In genomic region chr4:505112-505619, dm6 we compare ENCODE assay signal across 2 fruit fly cellular contexts.
A peak's percentile ranks its signal among the peaks of the same experiment; 100 is the strongest.
TF ChIP-seq lines count a peak whose summit lies in the region.

No protein-coding gene starts in this region.

TF ChIP-seq in whole organism, embryonic, 481 proteins besides CTCF, POLR2A, EP300 and RAD21 (continued from another document):
- TF ChIP-seq Antp (GFP tag; optimal IDR thresholded peaks at IDR 0.05; lab: Kevin White, UChicago) (no peak), CG32532 (GFP tag; IDR thresholded peaks at IDR 0.05; lab: Robert Waterston, UW) (0 out of 2 replicates have a peak, but pooled peaks have one; percentile 37), Nf-YC (tag; optimal IDR thresholded peaks at IDR 0.05; lab: Kevin White, UChicago) (peak; percentile 96), ase (GFP tag; IDR thresholded peaks at IDR 0.05; lab: Robert Waterston, UW) (no peak), CG10543 (GFP tag; optimal IDR thresholded peaks at IDR 0.05; lab: Kevin White, UChicago) (peak; percentile 13), mirr (GFP tag; optimal IDR thresholded peaks at IDR 0.05; lab: Kevin White, UChicago) (peak; percentile 27), Jarid2 (GFP tag; optimal IDR thresholded peaks at IDR 0.05; lab: Kevin White, UChicago) (peak; percentile 29), Nf-YA (GFP tag; IDR thresholded peaks at IDR 0.05; lab: Robert Waterston, UW) (no peak), CG10321 (GFP tag; IDR thresholded peaks at IDR 0.05; lab: Robert Waterston, UW) (0 out of 2 replicates have a peak, but pooled peaks have one; percentile 12), ind (GFP tag; optimal IDR thresholded peaks at IDR 0.05; lab: Kevin White, UChicago) (no peak), CG7357 (GFP tag; IDR thresholded peaks at IDR 0.05; lab: Robert Waterston, UW) (peak; percentile 50; the same call in 1 of the 3 replicates), chinmo (GFP tag; IDR thresholded peaks at IDR 0.05; lab: Robert Waterston, UW; ENCODE audit: partially characterized antibody) (peak; percentile 72; the same call in 1 of the 4 replicates), NK7.1 (GFP tag; optimal IDR thresholded peaks at IDR 0.05; lab: Kevin White, UChicago) (no peak), CG33557 (GFP tag; optimal IDR thresholded peaks at IDR 0.05; lab: Kevin White, UChicago) (no peak), CG17359 (tag; optimal IDR thresholded peaks at IDR 0.05; lab: Kevin White, UChicago) (no peak), CG2199 (GFP tag; IDR thresholded peaks at IDR 0.05; lab: Robert Waterston, UW) (0 out of 3 replicates have a peak, but pooled peaks have one; percentile 64), Nf-YB (GFP tag; optimal IDR thresholded peaks at IDR 0.05; lab: Kevin White, UChicago) (peak; percentile 93), CG7556 (GFP tag; optimal IDR thresholded peaks at IDR 0.05; lab: Kevin White, UChicago) (no peak), Med (GFP tag; lab: Kevin White, UChicago) (peak; percentile 75), CG31388 (GFP tag; optimal IDR thresholded peaks at IDR 0.05; lab: Kevin White, UChicago) (no peak), CG15514 (GFP tag; optimal IDR thresholded peaks at IDR 0.05; lab: Kevin White, UChicago) (no peak), CG3995 (GFP tag; optimal IDR thresholded peaks at IDR 0.05; lab: Kevin White, UChicago) (no peak), CG11456 (GFP tag; IDR thresholded peaks at IDR 0.05; lab: Robert Waterston, UW) (no peak), TFAM (GFP tag; optimal IDR thresholded peaks at IDR 0.05; lab: Kevin White, UChicago) (no peak), bbx (GFP tag; IDR thresholded peaks at IDR 0.05; lab: Robert Waterston, UW; ENCODE audit: partially characterized antibody) (0 out of 2 replicates have a peak, but pooled peaks have one; percentile 14), mam (GFP tag; optimal IDR thresholded peaks at IDR 0.05; lab: Kevin White, UChicago) (no peak), CG11504 (tag; optimal IDR thresholded peaks at IDR 0.05; lab: Kevin White, UChicago) (peak; percentile 12), pnt (GFP tag; optimal IDR thresholded peaks at IDR 0.05; lab: Kevin White, UChicago) (no peak), CG42726 (GFP tag; IDR thresholded peaks at IDR 0.05; lab: Robert Waterston, UW; ENCODE audit: partially characterized antibody) (no peak), tll (GFP tag; optimal IDR thresholded peaks at IDR 0.05; lab: Kevin White, UChicago) (no peak), onecut (GFP tag; IDR thresholded peaks at IDR 0.05; lab: Robert Waterston, UW) (no peak), da (GFP tag; optimal IDR thresholded peaks at IDR 0.05; lab: Kevin White, UChicago) (no peak), zen (tag; optimal IDR thresholded peaks at IDR 0.05; lab: Kevin White, UChicago) (no peak), Awh (GFP tag; IDR thresholded peaks at IDR 0.05; lab: Robert Waterston, UW) (no peak), Trl (optimal IDR thresholded peaks at IDR 0.05; lab: Kevin White, UChicago) (peak; percentile 57 to 91), Trl (GFP tag; optimal IDR thresholded peaks at IDR 0.05; lab: Kevin White, UChicago) (no peak), CG1832 (GFP tag; optimal IDR thresholded peaks at IDR 0.05; lab: Kevin White, UChicago) (peak; percentile 13), jigr1 (GFP tag; IDR thresholded peaks at IDR 0.05; lab: Robert Waterston, UW) (no peak), Dbx (GFP tag; IDR thresholded peaks at IDR 0.05; lab: Robert Waterston, UW) (peak; percentile 59; the same call in 1 of the 3 replicates), CG30020 (tag; optimal IDR thresholded peaks at IDR 0.05; lab: Kevin White, UChicago) (no peak), Adf1 (GFP tag; IDR thresholded peaks at IDR 0.05; lab: Robert Waterston, UW) (peak; percentile 38; the same call in 1 of the 2 replicates), ro (GFP tag; IDR thresholded peaks at IDR 0.05; lab: Robert Waterston, UW) (no peak), MESR4 (GFP tag; optimal IDR thresholded peaks at IDR 0.05; lab: Kevin White, UChicago) (no peak), HmgZ (tag; optimal IDR thresholded peaks at IDR 0.05; lab: Kevin White, UChicago) (no peak), gsb (GFP tag; IDR thresholded peaks at IDR 0.05; lab: Robert Waterston, UW) (no peak), CG14667 (GFP tag; IDR thresholded peaks at IDR 0.05; lab: Robert Waterston, UW) (no peak), abd-A (tag; optimal IDR thresholded peaks at IDR 0.05; lab: Kevin White, UChicago) (peak; percentile 76), E2f1 (GFP tag; IDR thresholded peaks at IDR 0.05; lab: Robert Waterston, UW) (no peak), sd (tag; optimal IDR thresholded peaks at IDR 0.05; lab: Kevin White, UChicago) (peak; percentile 18), seq (GFP tag; IDR thresholded peaks at IDR 0.05; lab: Robert Waterston, UW) (0 out of 2 replicates have a peak, but pooled peaks have one; percentile 9), Deaf1 (tag; optimal IDR thresholded peaks at IDR 0.05; lab: Kevin White, UChicago) (peak; percentile 79), CG10267 (tag; optimal IDR thresholded peaks at IDR 0.05; lab: Kevin White, UChicago) (no peak), crol (GFP tag; IDR thresholded peaks at IDR 0.05; lab: Robert Waterston, UW) (peak; percentile 77), HmgD (GFP tag; optimal IDR thresholded peaks at IDR 0.05; lab: Kevin White, UChicago) (no peak), pfk (GFP tag; optimal IDR thresholded peaks at IDR 0.05; lab: Kevin White, UChicago) (peak; percentile 79), ATbp (GFP tag; optimal IDR thresholded peaks at IDR 0.05; lab: Kevin White, UChicago) (no peak)

TF ChIP-seq in whole organism, prepupa, 60 proteins besides CTCF, POLR2A, EP300 and RAD21 (continued from another document):
- TF ChIP-seq Smox (GFP tag; optimal IDR thresholded peaks at IDR 0.05; lab: Kevin White, UChicago) = no peak
- TF ChIP-seq CG8632 (GFP tag; optimal IDR thresholded peaks at IDR 0.05; lab: Kevin White, UChicago) = no peak
- no peak for TF ChIP-seq CG11294 (GFP tag; IDR thresholded peaks at IDR 0.05; lab: Robert Waterston, UW)
- peak; percentile 5 for TF ChIP-seq Eip78C (GFP tag; lab: Kevin White, UChicago)
- no peak for TF ChIP-seq svp (GFP tag; lab: Kevin White, UChicago)
- TF ChIP-seq CG6163 (GFP tag; IDR thresholded peaks at IDR 0.05; lab: Robert Waterston, UW) = peak; percentile 46; the same call in 2 of the 3 replicates
- no peak for TF ChIP-seq CG11762 (GFP tag; optimal IDR thresholded peaks at IDR 0.05; lab: Kevin White, UChicago; ENCODE audit: insufficient read depth)
- no peak for TF ChIP-seq CG16779 (tag; optimal IDR thresholded peaks at IDR 0.05; lab: Kevin White, UChicago)
- TF ChIP-seq CG31627 (GFP tag; optimal IDR thresholded peaks at IDR 0.05; lab: Kevin White, UChicago) = no peak
- TF ChIP-seq net (GFP tag; optimal IDR thresholded peaks at IDR 0.05; lab: Kevin White, UChicago) = no peak
- TF ChIP-seq achi (GFP tag; optimal IDR thresholded peaks at IDR 0.05; lab: Kevin White, UChicago) = no peak
- TF ChIP-seq CG6792 (GFP tag; optimal IDR thresholded peaks at IDR 0.05; lab: Kevin White, UChicago) = no peak
- TF ChIP-seq CG7368 (GFP tag; optimal IDR thresholded peaks at IDR 0.05; lab: Kevin White, UChicago) = peak; percentile 47
- no peak for TF ChIP-seq acj6 (GFP tag; optimal IDR thresholded peaks at IDR 0.05; lab: Kevin White, UChicago)
- TF ChIP-seq Met (GFP tag; optimal IDR thresholded peaks at IDR 0.05; lab: Kevin White, UChicago) = no peak
- no peak for TF ChIP-seq Sox14 (GFP tag; optimal IDR thresholded peaks at IDR 0.05; lab: Kevin White, UChicago)
- peak; percentile 73 for TF ChIP-seq CG3919 (GFP tag; optimal IDR thresholded peaks at IDR 0.05; lab: Kevin White, UChicago)
- peak; percentile 31 for TF ChIP-seq CG6808 (GFP tag; optimal IDR thresholded peaks at IDR 0.05; lab: Kevin White, UChicago)
- no peak for TF ChIP-seq cyc (GFP tag; optimal IDR thresholded peaks at IDR 0.05; lab: Kevin White, UChicago)
- TF ChIP-seq CG15336 (GFP tag; IDR thresholded peaks at IDR 0.05; lab: Robert Waterston, UW) = no peak
- no peak for TF ChIP-seq CG11902 (GFP tag; optimal IDR thresholded peaks at IDR 0.05; lab: Kevin White, UChicago)
- TF ChIP-seq esn (GFP tag; optimal IDR thresholded peaks at IDR 0.05; lab: Kevin White, UChicago) = no peak
- no peak for TF ChIP-seq OdsH (GFP tag; optimal IDR thresholded peaks at IDR 0.05; lab: Kevin White, UChicago)
- TF ChIP-seq Eip93F (GFP tag; optimal IDR thresholded peaks at IDR 0.05; lab: Kevin White, UChicago) = no peak
